Worm (Caenorhabditis elegans) whole organism, L2 larva: Measurements from ENCODE around the gene bcl-11.

Experiments used
- F13H6.1 ChIP-seq: sonication (generic microtip); optimal IDR thresholded peaks from 2 replicates; lab custom pipeline; 2016; ENCODE audit warnings: missing genetic modification characterization, missing compliant biosample characterization
- R02D3.7 ChIP-seq: fragments of 150-350 bp; optimal IDR thresholded peaks from 2 replicates; lab custom pipeline; 2014; ENCODE audit warnings: missing biosample characterization, missing genetic modification characterization
- Y55F3AM.14 ChIP-seq: fragments of 200-800 bp; sonication (Bioruptor generic); optimal IDR thresholded peaks from 2 replicates; lab custom pipeline; 2018; ENCODE audit warnings: mild to moderate bottlenecking, missing genetic modification characterization, missing compliant biosample characterization
- ZK546.5 ChIP-seq: sonication (generic microtip); optimal IDR thresholded peaks from 2 replicates; lab custom pipeline; 2017; ENCODE audit warnings: missing biosample characterization, missing genetic modification characterization
- alr-1 ChIP-seq: fragments of 150-350 bp; optimal IDR thresholded peaks from 2 replicates; lab custom pipeline; 2014; ENCODE audit warnings: missing biosample characterization, missing genetic modification characterization
- ama-1 ChIP-seq: fragments of 150-350 bp; optimal IDR thresholded peaks from 2 replicates; lab custom pipeline; 2018; ENCODE audit warnings: inconsistent platforms
- blmp-1 ChIP-seq: sonication (generic microtip); optimal IDR thresholded peaks from 2 replicates; lab custom pipeline; 2017; ENCODE audit warnings: missing genetic modification characterization, mild to moderate bottlenecking, missing compliant biosample characterization, antibody characterized with exemption, moderate library complexity; ENCODE audit not compliant: insufficient read depth
- ceh-82 ChIP-seq: fragments of 150-350 bp; optimal IDR thresholded peaks from 2 replicates; lab custom pipeline; 2014; ENCODE audit warnings: missing biosample characterization, missing genetic modification characterization
- crh-2 ChIP-seq: sonication (generic microtip); optimal IDR thresholded peaks from 2 replicates; lab custom pipeline; 2017; ENCODE audit warnings: missing biosample characterization, missing genetic modification characterization
- egl-27 ChIP-seq: sonication (generic microtip); optimal IDR thresholded peaks from 3 replicates; lab custom pipeline; 2017; ENCODE audit warnings: missing biosample characterization, missing genetic modification reagents, missing genetic modification characterization
- fos-1 ChIP-seq: fragments of 150-350 bp; optimal IDR thresholded peaks from 2 replicates; lab custom pipeline; 2014; ENCODE audit warnings: missing biosample characterization, missing genetic modification characterization
- gmeb-1 ChIP-seq: fragments of 150-350 bp; optimal IDR thresholded peaks from 2 replicates; lab custom pipeline; 2014; ENCODE audit warnings: missing biosample characterization, missing genetic modification characterization
- lin-11 ChIP-seq: fragments of 150-350 bp; sonication (generic microtip); optimal IDR thresholded peaks from 2 replicates; lab custom pipeline; 2014; ENCODE audit warnings: missing biosample characterization, missing genetic modification characterization, inconsistent platforms, mixed read lengths
- lin-39 ChIP-seq: fragments of 150-350 bp; optimal IDR thresholded peaks from 2 replicates; lab custom pipeline; 2014; ENCODE audit warnings: missing biosample characterization, missing genetic modification reagents, missing genetic modification characterization
- lsy-2 ChIP-seq, 2 experiments: fragments of 150-350 bp in 1 of 2; sonication (generic microtip) in 1 of 2; optimal IDR thresholded peaks; 2 replicates each; lab custom pipeline; 2014 to 2017; ENCODE audit warnings: missing biosample characterization in 2 of 2, missing genetic modification characterization in 2 of 2
- mdl-1 ChIP-seq, 2 experiments: fragments of 150-350 bp in 1 of 2; sonication (generic microtip) in 1 of 2; optimal IDR thresholded peaks; 2 replicates each; lab custom pipeline; 2017; ENCODE audit warnings: missing biosample characterization in 2 of 2, missing genetic modification characterization in 2 of 2
- nhr-11 ChIP-seq: fragments of 150-350 bp; optimal IDR thresholded peaks from 2 replicates; lab custom pipeline; 2014; ENCODE audit warnings: missing biosample characterization, missing genetic modification characterization
- nhr-129 ChIP-seq: fragments of 150-350 bp; optimal IDR thresholded peaks from 2 replicates; lab custom pipeline; 2014; ENCODE audit warnings: missing biosample characterization, missing genetic modification characterization
- nhr-21 ChIP-seq: fragments of 150-350 bp; optimal IDR thresholded peaks from 2 replicates; lab custom pipeline; 2014; ENCODE audit warnings: missing biosample characterization, missing genetic modification characterization
- nhr-237 ChIP-seq: fragments of 150-350 bp; optimal IDR thresholded peaks from 2 replicates; lab custom pipeline; 2014; ENCODE audit warnings: missing biosample characterization, missing genetic modification characterization
- nhr-25 ChIP-seq: fragments of 150-350 bp; sonication (generic microtip); optimal IDR thresholded peaks from 3 replicates; lab custom pipeline; 2014; ENCODE audit warnings: missing biosample characterization, missing genetic modification characterization
- nhr-77 ChIP-seq: fragments of 150-350 bp; optimal IDR thresholded peaks from 2 replicates; lab custom pipeline; 2014; ENCODE audit warnings: missing biosample characterization, missing genetic modification characterization
- peb-1 ChIP-seq: fragments of 150-350 bp; optimal IDR thresholded peaks from 2 replicates; lab custom pipeline; 2014; ENCODE audit warnings: missing biosample characterization, missing genetic modification characterization
- sem-4 ChIP-seq: fragments of 150-350 bp; optimal IDR thresholded peaks from 2 replicates; lab custom pipeline; 2014; ENCODE audit warnings: missing biosample characterization, missing genetic modification reagents, missing genetic modification characterization
- sma-3 ChIP-seq: sonication (generic microtip); optimal IDR thresholded peaks from 2 replicates; lab custom pipeline; 2016; ENCODE audit warnings: missing genetic modification reagents, missing genetic modification characterization, missing compliant biosample characterization
- sma-9 ChIP-seq, 2 experiments: fragments of 150-350 bp in 1 of 2; sonication (generic microtip) in 1 of 2; optimal IDR thresholded peaks; 2 replicates each; lab custom pipeline; 2014 to 2016; ENCODE audit warnings: missing genetic modification characterization in 2 of 2, mild to moderate bottlenecking in 1 of 2, missing biosample characterization in 1 of 2, missing compliant biosample characterization in 1 of 2, missing genetic modification reagents in 1 of 2, moderate library complexity in 1 of 2
- unc-55 ChIP-seq: fragments of 150-350 bp; sonication (generic microtip); optimal IDR thresholded peaks from 3 replicates; lab custom pipeline; 2014; ENCODE audit warnings: missing biosample characterization, missing genetic modification reagents, missing genetic modification characterization
- unc-62 ChIP-seq: fragments of 150-350 bp; optimal IDR thresholded peaks from 2 replicates; lab custom pipeline; 2014; ENCODE audit warnings: missing biosample characterization, missing genetic modification reagents, missing genetic modification characterization
- zag-1 ChIP-seq: fragments of 150-350 bp; optimal IDR thresholded peaks from 2 replicates; lab custom pipeline; 2014; ENCODE audit warnings: missing biosample characterization, missing genetic modification characterization
- ztf-1 ChIP-seq: fragments of 200-800 bp; sonication (Bioruptor generic); conservative IDR thresholded peaks from 2 replicates; pipeline ENCODE4 v1.3.6; 2022; ENCODE audit warnings: missing genetic modification characterization, missing compliant biosample characterization
- ztf-11 ChIP-seq: sonication (generic microtip); optimal IDR thresholded peaks from 2 replicates; lab custom pipeline; 2017; ENCODE audit warnings: missing biosample characterization, missing genetic modification characterization
- ztf-4 ChIP-seq: fragments of 150-350 bp; optimal IDR thresholded peaks from 2 replicates; lab custom pipeline; 2014; ENCODE audit warnings: missing biosample characterization, missing genetic modification characterization

The bcl-11 gene

ce11 chrV:6355975-6356441 is at the start of gene bcl-11:
TSS of gene bcl-11 (plus strand) at chrV:6356025.
- TF ChIP-seq F13H6.1 (peak; percentile 86), lin-11 (tag; lab: Kevin White, UChicago) (no peak), fos-1 (tag; lab: Kevin White, UChicago) (peak; percentile 40), nhr-21 (tag; lab: Kevin White, UChicago) (no peak), nhr-129 (tag; lab: Kevin White, UChicago) (peak; percentile 1), sma-9 (GFP tag; optimal IDR thresholded peaks at IDR 0.05; lab: Kevin White, UChicago) (peak; percentile 19), sma-9 (tag; optimal IDR thresholded peaks at IDR 0.05; lab: Kevin White, UChicago) (no peak), gmeb-1 (tag; lab: Kevin White, UChicago) (peak; percentile 27), Y55F3AM.14 (GFP tag; lab: Kevin White, UChicago) (peak; percentile 94)

ce11 chrV:6311936-6312335 is 43.9 kb upstream of the bcl-11 start:
- TF ChIP-seq nhr-237 (tag; lab: Kevin White, UChicago) = no peak

ce11 chrV:6316632-6317031 is 39.2 kb upstream of the bcl-11 start, which contains the start of gene cest-24:
TSS of gene cest-24 (plus strand) at chrV:6316932.
- TF ChIP-seq mdl-1 (tag; optimal IDR thresholded peaks at IDR 0.05; lab: Kevin White, UChicago) (no peak), ZK546.5 (tag; lab: Kevin White, UChicago) (no peak), unc-62 (GFP tag; lab: Kevin White, UChicago) (no peak), ztf-11 (tag; lab: Kevin White, UChicago) (no peak), nhr-129 (tag; lab: Kevin White, UChicago) (no peak), lin-39 (tag; lab: Kevin White, UChicago) (no peak), ztf-1 (no peak), ceh-82 (no peak), blmp-1 (tag; lab: Kevin White, UChicago) (no peak), nhr-77 (tag; lab: Kevin White, UChicago) (no peak), unc-55 (GFP tag; lab: Kevin White, UChicago) (no peak), ama-1 (lab: Kevin White, UChicago) (no peak), zag-1 (tag; lab: Kevin White, UChicago) (no peak), peb-1 (no peak), sma-3 (no peak), nhr-237 (tag; lab: Kevin White, UChicago) (no peak), alr-1 (no peak), lsy-2 (tag; optimal IDR thresholded peaks at IDR 0.05; lab: Kevin White, UChicago) (no peak), sem-4 (tag; lab: Kevin White, UChicago) (no peak), egl-27 (tag; lab: Kevin White, UChicago) (no peak)
- TF ChIP-seq, all 48 proteins: peak for 0

ce11 chrV:6317928-6318327 is 37.9 kb upstream of the bcl-11 start:
- no peak for TF ChIP-seq crh-2 (tag; lab: Kevin White, UChicago)
- peak; percentile 11 for TF ChIP-seq nhr-25 (tag; lab: Kevin White, UChicago)
- TF ChIP-seq blmp-1 (tag; lab: Kevin White, UChicago) = peak; percentile 7
- TF ChIP-seq sem-4 (tag; lab: Kevin White, UChicago) = peak; percentile 8
- no peak for TF ChIP-seq R02D3.7 (tag; lab: Kevin White, UChicago)
- TF ChIP-seq ztf-4 = no peak
- no peak for TF ChIP-seq ceh-82

- TF ChIP-seq sma-3 (peak; percentile 68), nhr-11 (tag; lab: Kevin White, UChicago) (no peak), crh-2 (tag; lab: Kevin White, UChicago) (peak; percentile 10), blmp-1 (tag; lab: Kevin White, UChicago) (peak; percentile 34), nhr-77 (tag; lab: Kevin White, UChicago) (no peak), sma-9 (GFP tag; optimal IDR thresholded peaks at IDR 0.05; lab: Kevin White, UChicago) (peak; percentile 79), sma-9 (tag; optimal IDR thresholded peaks at IDR 0.05; lab: Kevin White, UChicago) (no peak), lin-39 (tag; lab: Kevin White, UChicago) (no peak), nhr-25 (tag; lab: Kevin White, UChicago) (peak; percentile 5), nhr-21 (tag; lab: Kevin White, UChicago) (peak; percentile 47)
These were observed 36.5 kb upstream of the bcl-11 start for ce11 chrV:6319358-6319757.
